Worm (Caenorhabditis elegans): ENCODE measurements around the gene srh-187.

- TF ChIP-seq dao-5 (tag; optimal IDR thresholded peaks at IDR 0.05) (no peak), W03F9.2 (tag; optimal IDR thresholded peaks at IDR 0.05) (no peak)
Measured at ce11 chrV:7364059-7364458, 24.3 kb upstream of the srh-187 start, which contains the start of gene cyp-35A2.
